Fruit fly (Drosophila melanogaster): Measurements from ENCODE around the gene Ziz.
A peak's percentile ranks its signal among the peaks of the same experiment; 100 is the strongest.

Gene Ziz

DNA sequence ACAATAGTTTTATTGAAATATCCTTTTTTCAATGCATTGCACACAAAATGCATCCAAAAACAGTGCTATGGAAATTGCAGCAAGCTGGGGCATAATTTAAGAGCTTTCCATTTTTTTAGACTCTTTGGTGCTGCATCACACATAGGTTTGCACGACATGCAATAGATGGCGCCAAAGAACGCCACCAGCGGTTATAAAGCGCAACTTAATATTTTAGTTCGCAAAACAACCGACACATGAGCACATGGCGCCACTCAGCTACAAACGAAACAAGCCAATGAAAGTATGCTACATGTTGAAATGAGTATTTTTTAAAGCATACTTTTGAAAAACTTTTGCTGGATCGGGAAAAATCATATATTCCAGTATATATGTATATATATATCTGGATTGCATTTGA is 38.8 kb upstream of the Ziz start (continued):
- peak; percentile 50 for TF ChIP-seq Ets97D (GFP tag; optimal IDR thresholded peaks at IDR 0.05)
- TF ChIP-seq B-H1 (GFP tag; IDR thresholded peaks at IDR 0.05): peak; percentile 48; the same call in 1 of the 3 replicates
- TF ChIP-seq prd (optimal IDR thresholded peaks at IDR 0.05): no peak
- peak; percentile 83 for TF ChIP-seq prd (GFP tag; IDR thresholded peaks at IDR 0.05)
- peak; percentile 77 for TF ChIP-seq tgo (GFP tag; IDR thresholded peaks at IDR 0.05)
- peak; percentile 29; the same call in 1 of the 2 replicates for TF ChIP-seq Ravus (GFP tag; IDR thresholded peaks at IDR 0.05)
- no peak for TF ChIP-seq C15 (GFP tag; IDR thresholded peaks at IDR 0.05)
- TF ChIP-seq Asciz (GFP tag; optimal IDR thresholded peaks at IDR 0.05): peak; percentile 47
- TF ChIP-seq otp (GFP tag; IDR thresholded peaks at IDR 0.05): peak; percentile 86
- TF ChIP-seq exex (tag; optimal IDR thresholded peaks at IDR 0.05): no peak
- TF ChIP-seq Stat92E (GFP tag; optimal IDR thresholded peaks at IDR 0.05): peak in 1 of 3 experiments; percentile 22
- TF ChIP-seq CG3847 (GFP tag; IDR thresholded peaks at IDR 0.05): peak; percentile 76
- TF ChIP-seq Eip74EF (GFP tag; optimal IDR thresholded peaks at IDR 0.05): no peak
- TF ChIP-seq Myb (GFP tag; optimal IDR thresholded peaks at IDR 0.05): peak; percentile 27
- peak; percentile 67 for TF ChIP-seq trh (GFP tag; optimal IDR thresholded peaks at IDR 0.05)
- TF ChIP-seq NfI (GFP tag; optimal IDR thresholded peaks at IDR 0.05): peak; percentile 87
- no peak for TF ChIP-seq Trl (optimal IDR thresholded peaks at IDR 0.05)
- peak; percentile 88 for TF ChIP-seq Trl (GFP tag; optimal IDR thresholded peaks at IDR 0.05)
- TF ChIP-seq CG43689 (GFP tag; IDR thresholded peaks at IDR 0.05): 0 out of 2 replicates have a peak, but pooled peaks have one; percentile 6
- no peak for TF ChIP-seq run (tag; optimal IDR thresholded peaks at IDR 0.05)
- peak in 1 of 3 experiments; percentile 25 for TF ChIP-seq lola (GFP tag; optimal IDR thresholded peaks at IDR 0.05)
- TF ChIP-seq sima (GFP tag; optimal IDR thresholded peaks at IDR 0.05): no peak
- TF ChIP-seq CG11504 (tag; optimal IDR thresholded peaks at IDR 0.05): peak; percentile 81
- peak; percentile 9; the same call in 1 of the 2 replicates for TF ChIP-seq CG32767 (GFP tag; IDR thresholded peaks at IDR 0.05)
- TF ChIP-seq phol (tag; optimal IDR thresholded peaks at IDR 0.05): peak; percentile 63
- TF ChIP-seq CG7556 (GFP tag; optimal IDR thresholded peaks at IDR 0.05): peak; percentile 50
- TF ChIP-seq CG11696 (GFP tag; IDR thresholded peaks at IDR 0.05): no peak
- no peak for TF ChIP-seq unc-4 (GFP tag; IDR thresholded peaks at IDR 0.05; ENCODE audit: partially characterized antibody)
- TF ChIP-seq nau (GFP tag; optimal IDR thresholded peaks at IDR 0.05): peak; percentile 66
- peak; percentile 86 for TF ChIP-seq ash1 (GFP tag; optimal IDR thresholded peaks at IDR 0.05)
- TF ChIP-seq Chrac-16 (GFP tag; optimal IDR thresholded peaks at IDR 0.05): peak; percentile 93
- TF ChIP-seq org-1 (GFP tag; optimal IDR thresholded peaks at IDR 0.05): peak; percentile 44
- peak; percentile 87 for TF ChIP-seq zfh1 (GFP tag; IDR thresholded peaks at IDR 0.05)
- TF ChIP-seq E2f1 (GFP tag; IDR thresholded peaks at IDR 0.05): peak; percentile 82
- TF ChIP-seq CG9817 (tag; optimal IDR thresholded peaks at IDR 0.05): peak; percentile 82
- peak; percentile 52 for TF ChIP-seq ab (GFP tag; optimal IDR thresholded peaks at IDR 0.05)
- peak; percentile 27 for TF ChIP-seq schlank (tag; optimal IDR thresholded peaks at IDR 0.05)
- no peak for TF ChIP-seq GATAe (GFP tag; conservative IDR thresholded peaks at IDR 0.05)
- peak; percentile 76 for TF ChIP-seq Side (GFP tag; optimal IDR thresholded peaks at IDR 0.05)
- TF ChIP-seq ftz-f1 (GFP tag; optimal IDR thresholded peaks at IDR 0.05): peak; percentile 13
- TF ChIP-seq ro (GFP tag; IDR thresholded peaks at IDR 0.05): 0 out of 2 replicates have a peak, but pooled peaks have one; percentile 42
- peak; percentile 70 for TF ChIP-seq nmo (GFP tag; optimal IDR thresholded peaks at IDR 0.05)
- peak; percentile 35; the same call in 1 of the 2 replicates for TF ChIP-seq wor (GFP tag; IDR thresholded peaks at IDR 0.05)
- peak; percentile 69 for TF ChIP-seq dm (GFP tag; optimal IDR thresholded peaks at IDR 0.05)
- peak; percentile 62 for TF ChIP-seq NC2α (GFP tag; optimal IDR thresholded peaks at IDR 0.05)
- TF ChIP-seq CG8765 (GFP tag; IDR thresholded peaks at IDR 0.05): peak; percentile 58
- TF ChIP-seq CG14050 (GFP tag; IDR thresholded peaks at IDR 0.05): peak; percentile 26; the same call in 2 of the 3 replicates
- peak; percentile 40; the same call in 1 of the 2 replicates for TF ChIP-seq E2f2 (GFP tag; IDR thresholded peaks at IDR 0.05)
- peak; percentile 59 for TF ChIP-seq CG5953 (GFP tag; IDR thresholded peaks at IDR 0.05)
- no peak for TF ChIP-seq CG7745 (tag; optimal IDR thresholded peaks at IDR 0.05)
- peak; percentile 80 for TF ChIP-seq CG11085 (GFP tag; IDR thresholded peaks at IDR 0.05)

Measured in whole organism, embryonic.